Fruit fly (Drosophila melanogaster): ENCODE measurements around the gene CG15743.

CG15743 gene

dm6 chrX:13310764-13311163 lies 25.3 kb downstream of the CG15743 start (continued):
- no peak for TF ChIP-seq gem (tag; optimal IDR thresholded peaks at IDR 0.05)
- no peak for TF ChIP-seq CG4404 (GFP tag; IDR thresholded peaks at IDR 0.05)
- TF ChIP-seq CG6254 (GFP tag; optimal IDR thresholded peaks at IDR 0.05), result no peak
- no peak for TF ChIP-seq tgo (GFP tag; IDR thresholded peaks at IDR 0.05)
- TF ChIP-seq MTF-1 (GFP tag; optimal IDR thresholded peaks at IDR 0.05; ENCODE audit: borderline replicate concordance), result no peak
- TF ChIP-seq CG34422 (GFP tag; IDR thresholded peaks at IDR 0.05), result no peak
- TF ChIP-seq Bdp1 (GFP tag; optimal IDR thresholded peaks at IDR 0.05), result no peak
- TF ChIP-seq Hr51 (GFP tag; optimal IDR thresholded peaks at IDR 0.05), result no peak
- no peak for TF ChIP-seq Six4 (GFP tag; optimal IDR thresholded peaks at IDR 0.05)
- no peak for TF ChIP-seq CrebB (tag; optimal IDR thresholded peaks at IDR 0.05)
- TF ChIP-seq CG6654 (GFP tag; optimal IDR thresholded peaks at IDR 0.05), result no peak
- TF ChIP-seq CG18599 (GFP tag; optimal IDR thresholded peaks at IDR 0.05), result peak; percentile 35
- no peak for TF ChIP-seq CG12104 (GFP tag; optimal IDR thresholded peaks at IDR 0.05)
- no peak for TF ChIP-seq CG13123 (GFP tag; optimal IDR thresholded peaks at IDR 0.05)
- no peak for TF ChIP-seq pan (optimal IDR thresholded peaks at IDR 0.05)
- TF ChIP-seq pan (GFP tag; optimal IDR thresholded peaks at IDR 0.05 in 1 of 2, IDR thresholded peaks at IDR 0.05 in 1 of 2), result peak in 1 of 2 experiments; percentile 36
- TF ChIP-seq cwo (GFP tag; optimal IDR thresholded peaks at IDR 0.05), result no peak
- no peak for TF ChIP-seq Gug (GFP tag; IDR thresholded peaks at IDR 0.05)
- no peak for TF ChIP-seq CG2202 (tag; optimal IDR thresholded peaks at IDR 0.05)
- peak; percentile 12 for TF ChIP-seq CG17359 (tag; optimal IDR thresholded peaks at IDR 0.05)
- TF ChIP-seq Fer3 (tag; optimal IDR thresholded peaks at IDR 0.05), result no peak
- TF ChIP-seq az2 (GFP tag; optimal IDR thresholded peaks at IDR 0.05), result no peak
- TF ChIP-seq ems (GFP tag; optimal IDR thresholded peaks at IDR 0.05), result no peak
- TF ChIP-seq knrl (GFP tag; IDR thresholded peaks at IDR 0.05; ENCODE audit: partially characterized antibody), result no peak
- no peak for TF ChIP-seq pnt (GFP tag; optimal IDR thresholded peaks at IDR 0.05)
- TF ChIP-seq CG3163 (GFP tag; optimal IDR thresholded peaks at IDR 0.05), result no peak
- TF ChIP-seq HmgZ (tag; optimal IDR thresholded peaks at IDR 0.05), result peak; percentile 25
- no peak for TF ChIP-seq Poxn (GFP tag; IDR thresholded peaks at IDR 0.05)
- TF ChIP-seq kni (GFP tag; optimal IDR thresholded peaks at IDR 0.05), result no peak
- TF ChIP-seq tin (GFP tag; optimal IDR thresholded peaks at IDR 0.05), result no peak
- TF ChIP-seq luna (GFP tag; optimal IDR thresholded peaks at IDR 0.05), result no peak
- TF ChIP-seq CoRest (tag; optimal IDR thresholded peaks at IDR 0.05), result no peak
- TF ChIP-seq CG18764 (GFP tag; optimal IDR thresholded peaks at IDR 0.05), result no peak
- TF ChIP-seq dan (GFP tag; IDR thresholded peaks at IDR 0.05), result no peak
- TF ChIP-seq so (GFP tag; IDR thresholded peaks at IDR 0.05), result no peak
- peak; percentile 33 for TF ChIP-seq B-H2 (GFP tag; optimal IDR thresholded peaks at IDR 0.05)
- TF ChIP-seq CG12299 (tag; optimal IDR thresholded peaks at IDR 0.05), result no peak
- TF ChIP-seq mam (GFP tag; optimal IDR thresholded peaks at IDR 0.05), result no peak
- TF ChIP-seq mld (GFP tag; IDR thresholded peaks at IDR 0.05; ENCODE audit: partially characterized antibody), result no peak
- TF ChIP-seq CG14014 (GFP tag; IDR thresholded peaks at IDR 0.05), result no peak
- no peak for TF ChIP-seq odd (GFP tag; optimal IDR thresholded peaks at IDR 0.05)
- TF ChIP-seq lab (GFP tag; optimal IDR thresholded peaks at IDR 0.05), result peak; percentile 63
- no peak for TF ChIP-seq onecut (GFP tag; IDR thresholded peaks at IDR 0.05)
- TF ChIP-seq vfl (GFP tag; optimal IDR thresholded peaks at IDR 0.05), result no peak
- no peak for TF ChIP-seq H15 (GFP tag; IDR thresholded peaks at IDR 0.05)
- no peak for TF ChIP-seq lov (optimal IDR thresholded peaks at IDR 0.05)
- TF ChIP-seq lov (GFP tag; IDR thresholded peaks at IDR 0.05), result no peak
- TF ChIP-seq corto (GFP tag; optimal IDR thresholded peaks at IDR 0.05), result no peak
- TF ChIP-seq trem (tag; optimal IDR thresholded peaks at IDR 0.05), result no peak
- TF ChIP-seq danr (GFP tag; IDR thresholded peaks at IDR 0.05), result no peak
- no peak for TF ChIP-seq sr (GFP tag; IDR thresholded peaks at IDR 0.05)
- TF ChIP-seq Hey (tag; optimal IDR thresholded peaks at IDR 0.05), result peak; percentile 17

Data from whole organism, embryonic.